Worm (Caenorhabditis elegans) whole organism, L2 larva: ENCODE measurements around the gene F16B12.4.

Experiments used
- F13H6.1 ChIP-seq: sonication (generic microtip); optimal IDR thresholded peaks from 2 replicates; lab custom pipeline; 2016; ENCODE audit warnings: missing genetic modification characterization, missing compliant biosample characterization
- Y55F3AM.14 ChIP-seq: fragments of 200-800 bp; sonication (Bioruptor generic); optimal IDR thresholded peaks from 2 replicates; lab custom pipeline; 2018; ENCODE audit warnings: mild to moderate bottlenecking, missing genetic modification characterization, missing compliant biosample characterization
- ceh-16 ChIP-seq: fragments of 150-350 bp; optimal IDR thresholded peaks from 2 replicates; lab custom pipeline; 2014; ENCODE audit warnings: missing biosample characterization, missing genetic modification characterization
- dmd-4 ChIP-seq: sonication (generic microtip); optimal IDR thresholded peaks from 2 replicates; lab custom pipeline; 2017; ENCODE audit warnings: missing biosample characterization, missing genetic modification characterization
- fos-1 ChIP-seq: fragments of 150-350 bp; optimal IDR thresholded peaks from 2 replicates; lab custom pipeline; 2014; ENCODE audit warnings: missing biosample characterization, missing genetic modification characterization
- gmeb-1 ChIP-seq: fragments of 150-350 bp; optimal IDR thresholded peaks from 2 replicates; lab custom pipeline; 2014; ENCODE audit warnings: missing biosample characterization, missing genetic modification characterization
- lin-13 ChIP-seq: fragments of 150-350 bp; optimal IDR thresholded peaks from 2 replicates; lab custom pipeline; 2014; ENCODE audit warnings: missing biosample characterization, missing genetic modification reagents, missing genetic modification characterization
- lin-39 ChIP-seq: fragments of 150-350 bp; optimal IDR thresholded peaks from 2 replicates; lab custom pipeline; 2014; ENCODE audit warnings: missing biosample characterization, missing genetic modification reagents, missing genetic modification characterization
- mbf-1 ChIP-seq: sonication (generic microtip); optimal IDR thresholded peaks from 2 replicates; lab custom pipeline; 2017; ENCODE audit warnings: missing biosample characterization, missing genetic modification characterization
- nhr-6 ChIP-seq: fragments of 150-350 bp; optimal IDR thresholded peaks from 2 replicates; lab custom pipeline; 2014; ENCODE audit warnings: missing biosample characterization, missing genetic modification characterization
- nhr-77 ChIP-seq: fragments of 150-350 bp; optimal IDR thresholded peaks from 2 replicates; lab custom pipeline; 2014; ENCODE audit warnings: missing biosample characterization, missing genetic modification characterization
- peb-1 ChIP-seq: fragments of 150-350 bp; optimal IDR thresholded peaks from 2 replicates; lab custom pipeline; 2014; ENCODE audit warnings: missing biosample characterization, missing genetic modification characterization
- skn-1 ChIP-seq: sonication (generic microtip); optimal IDR thresholded peaks from 2 replicates; lab custom pipeline; 2017; ENCODE audit warnings: missing biosample characterization, missing genetic modification characterization
- sma-3 ChIP-seq: sonication (generic microtip); optimal IDR thresholded peaks from 2 replicates; lab custom pipeline; 2016; ENCODE audit warnings: missing genetic modification reagents, missing genetic modification characterization, missing compliant biosample characterization
- sma-9 ChIP-seq, 2 experiments: fragments of 150-350 bp in 1 of 2; sonication (generic microtip) in 1 of 2; optimal IDR thresholded peaks; 2 replicates each; lab custom pipeline; 2014 to 2016; ENCODE audit warnings: missing genetic modification characterization in 2 of 2, mild to moderate bottlenecking in 1 of 2, missing biosample characterization in 1 of 2, missing compliant biosample characterization in 1 of 2, missing genetic modification reagents in 1 of 2, moderate library complexity in 1 of 2
- zag-1 ChIP-seq: fragments of 150-350 bp; optimal IDR thresholded peaks from 2 replicates; lab custom pipeline; 2014; ENCODE audit warnings: missing biosample characterization, missing genetic modification characterization
- ztf-4 ChIP-seq: fragments of 150-350 bp; optimal IDR thresholded peaks from 2 replicates; lab custom pipeline; 2014; ENCODE audit warnings: missing biosample characterization, missing genetic modification characterization

F16B12.4 gene

DNA sequence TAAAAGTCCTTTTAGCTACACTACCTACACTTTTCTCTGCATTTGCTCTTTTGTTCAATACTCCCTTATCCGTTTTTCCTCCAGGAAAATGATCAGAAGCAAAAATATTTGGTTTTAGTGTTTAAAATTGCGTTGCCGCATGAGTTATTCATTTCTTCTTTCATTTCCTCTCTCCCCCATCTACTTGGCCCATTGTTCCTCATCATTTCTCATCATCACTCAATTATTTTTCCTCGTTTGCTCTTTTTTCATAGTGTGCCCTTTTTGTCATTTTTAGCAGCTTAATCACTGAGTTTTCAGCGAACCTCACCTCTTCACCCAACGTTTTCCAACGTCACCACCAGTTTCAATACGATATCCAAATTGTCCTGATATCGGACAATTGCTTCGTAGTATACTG lies 49.2 kb downstream of the F16B12.4 start, which contains the start of gene dyc-1:
Gene dyc-1 (plus strand): TSS at position 301 of the 400 bp plus-strand sequence.
- TF ChIP-seq skn-1 (tag; lab: Kevin White, UChicago): no peak
- no peak for TF ChIP-seq lin-39 (tag; lab: Kevin White, UChicago)
- TF ChIP-seq gmeb-1 (tag; lab: Kevin White, UChicago): no peak
- no peak for TF ChIP-seq Y55F3AM.14 (GFP tag; lab: Kevin White, UChicago)
- no peak for TF ChIP-seq dmd-4 (tag; lab: Kevin White, UChicago)
- no peak for TF ChIP-seq F13H6.1
- no peak for TF ChIP-seq sma-9 (GFP tag; optimal IDR thresholded peaks at IDR 0.05; lab: Kevin White, UChicago)
- no peak for TF ChIP-seq sma-9 (tag; optimal IDR thresholded peaks at IDR 0.05; lab: Kevin White, UChicago)
- TF ChIP-seq ztf-4 (tag; lab: Kevin White, UChicago): no peak
- TF ChIP-seq mbf-1: no peak
- TF ChIP-seq lin-13 (GFP tag; lab: Kevin White, UChicago): no peak
- TF ChIP-seq fos-1: no peak
- no peak for TF ChIP-seq zag-1

DNA sequence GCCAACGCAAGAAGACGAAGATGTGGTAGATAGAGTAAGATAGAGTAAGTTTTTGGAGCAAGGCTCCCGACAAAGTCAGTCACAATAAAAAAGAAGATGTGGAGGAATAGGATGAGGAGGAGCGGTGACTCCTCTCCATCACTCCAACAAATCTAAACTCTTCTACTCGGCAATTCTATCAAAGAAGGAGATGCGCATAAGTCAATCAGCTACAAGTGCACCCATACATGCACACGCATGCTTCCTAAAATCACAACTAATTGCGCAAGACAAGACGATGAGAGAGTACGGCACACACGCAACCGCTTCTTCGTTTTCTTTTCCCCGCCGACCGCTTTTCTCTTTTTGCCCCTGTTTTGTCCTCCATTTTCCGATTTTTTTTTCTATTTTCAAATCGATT lies 50.9 kb downstream of the F16B12.4 start:
- TF ChIP-seq F13H6.1 (no peak), nhr-6 (tag; lab: Kevin White, UChicago) (no peak), nhr-77 (tag; lab: Kevin White, UChicago) (no peak), peb-1 (tag; lab: Kevin White, UChicago) (no peak), ceh-16 (no peak), sma-3 (GFP tag; lab: Kevin White, UChicago) (no peak)
